Fruit fly (Drosophila melanogaster) whole organism, pupa: ENCODE data around the gene CG15373.
A peak's percentile ranks its signal among the peaks of the same experiment; 100 is the strongest.

ENCODE experiments used
- CG10348 ChIP-seq: fragments of 200-800 bp; sonication (Bioruptor generic); IDR thresholded peaks from 2 replicates; pipeline ENCODE4 v1.3.6; 2022; ENCODE audit warnings: missing biosample characterization, missing genetic modification characterization
- CG12605 ChIP-seq: fragments of 200-800 bp; sonication (Bioruptor generic); IDR thresholded peaks from 2 replicates; pipeline ENCODE4 v1.3.6; 2022; ENCODE audit warnings: missing biosample characterization, missing genetic modification characterization
- CG13204 ChIP-seq: fragments of 200-800 bp; sonication (Bioruptor generic); optimal IDR thresholded peaks from 2 replicates; lab custom pipeline; 2018; ENCODE audit warnings: missing biosample characterization, mild to moderate bottlenecking, missing genetic modification characterization, moderate library complexity
- CG14655 ChIP-seq: fragments of 200-800 bp; sonication (Bioruptor generic); optimal IDR thresholded peaks from 3 replicates; lab custom pipeline; 2017; ENCODE audit warnings: mild to moderate bottlenecking, missing biosample characterization, missing genetic modification reagents, missing genetic modification characterization
- CG15710 ChIP-seq: fragments of 200-800 bp; sonication (Bioruptor generic); optimal IDR thresholded peaks from 2 replicates; lab custom pipeline; 2018; ENCODE audit warnings: missing biosample characterization, mild to moderate bottlenecking, missing genetic modification characterization, moderate library complexity
- CG17806 ChIP-seq: fragments of 200-800 bp; sonication (Bioruptor generic); optimal IDR thresholded peaks from 2 replicates; lab custom pipeline; 2018; ENCODE audit warnings: missing biosample characterization, mild to moderate bottlenecking, missing genetic modification characterization, moderate library complexity
- CG32121 ChIP-seq: fragments of 200-800 bp; sonication (Bioruptor generic); IDR thresholded peaks from 2 replicates; pipeline ENCODE4 v1.3.6; 2022; ENCODE audit warnings: missing biosample characterization, missing genetic modification characterization
- CG34367 ChIP-seq: fragments of 200-800 bp; sonication (Bioruptor generic); optimal IDR thresholded peaks from 2 replicates; lab custom pipeline; 2018; ENCODE audit warnings: missing biosample characterization, mild to moderate bottlenecking, missing genetic modification characterization
- CG4496 ChIP-seq: fragments of 200-800 bp; sonication (Bioruptor generic); IDR thresholded peaks from 3 replicates; pipeline ENCODE4 v1.3.6; 2022; ENCODE audit warnings: missing biosample characterization, missing genetic modification characterization
- CG8159 ChIP-seq: fragments of 200-800 bp; sonication (Bioruptor generic); optimal IDR thresholded peaks from 3 replicates; lab custom pipeline; 2018; ENCODE audit warnings: missing biosample characterization, mild to moderate bottlenecking, missing genetic modification characterization, moderate library complexity
- CG8301 ChIP-seq: fragments of 200-800 bp; sonication (Bioruptor generic); optimal IDR thresholded peaks from 2 replicates; lab custom pipeline; 2018; ENCODE audit warnings: missing biosample characterization, mild to moderate bottlenecking, missing genetic modification characterization
- CG9948 ChIP-seq: fragments of 200-800 bp; sonication (Bioruptor generic); optimal IDR thresholded peaks from 2 replicates; lab custom pipeline; 2018; ENCODE audit warnings: missing biosample characterization, mild to moderate bottlenecking, missing genetic modification characterization, moderate library complexity
- D1 ChIP-seq: fragments of 200-800 bp; sonication (Bioruptor generic); optimal IDR thresholded peaks from 2 replicates; lab custom pipeline; 2018; ENCODE audit warnings: missing biosample characterization, mild to moderate bottlenecking, missing genetic modification characterization, moderate library complexity
- EcR ChIP-seq: fragments of 200-800 bp; sonication (Bioruptor generic); optimal IDR thresholded peaks from 3 replicates; lab custom pipeline; 2019; ENCODE audit warnings: missing biosample characterization, missing genetic modification characterization, mild to moderate bottlenecking, moderate library complexity, missing genetic modification reagents
- Ets98B ChIP-seq: fragments of 200-800 bp; sonication (Bioruptor generic); IDR thresholded peaks from 2 replicates; pipeline ENCODE4 v1.3.6; 2022; ENCODE audit warnings: missing biosample characterization, missing genetic modification characterization
- Pif1A ChIP-seq: fragments of 200-800 bp; sonication (Bioruptor generic); optimal IDR thresholded peaks from 3 replicates; lab custom pipeline; 2016; ENCODE audit warnings: missing biosample characterization, missing genetic modification characterization
- Pif1B ChIP-seq: fragments of 200-800 bp; sonication (Bioruptor generic); optimal IDR thresholded peaks from 3 replicates; lab custom pipeline; 2016; ENCODE audit warnings: missing biosample characterization, missing genetic modification characterization
- Snoo ChIP-seq: fragments of 200-800 bp; sonication (Bioruptor generic); optimal IDR thresholded peaks from 3 replicates; lab custom pipeline; 2017; ENCODE audit warnings: missing biosample characterization, mild to moderate bottlenecking, missing genetic modification characterization, inconsistent platforms
- fd96Ca ChIP-seq: fragments of 200-800 bp; sonication (Bioruptor generic); IDR thresholded peaks from 3 replicates; pipeline ENCODE4 v1.3.6; 2022; ENCODE audit warnings: missing biosample characterization, missing genetic modification characterization
- gl ChIP-seq: fragments of 200-800 bp; sonication (Bioruptor generic); optimal IDR thresholded peaks from 2 replicates; lab custom pipeline; 2018; ENCODE audit warnings: missing biosample characterization, mild to moderate bottlenecking, missing genetic modification characterization
- rn ChIP-seq: fragments of 200-800 bp; sonication (Bioruptor generic); IDR thresholded peaks from 2 replicates; pipeline ENCODE4 v1.3.6; 2022; ENCODE audit warnings: missing biosample characterization, missing genetic modification characterization

CG15373 gene

dm6 chrX:18088432-18088831 is 44.6 kb downstream of the CG15373 start, which contains the start of gene CG7536:
Gene CG7536, minus strand, starts transcription at chrX:18088532.
- TF ChIP-seq CG8159 (tag; lab: Kevin White, UChicago), result no peak

dm6 chrX:18090333-18090732 is 46.5 kb downstream of the CG15373 start, which contains the start of gene Swt1:
Gene Swt1, minus strand, starts transcription at chrX:18090509.
- TF ChIP-seq rn, result no peak
- no peak for TF ChIP-seq Snoo
- no peak for TF ChIP-seq gl (tag; lab: Kevin White, UChicago)
- TF ChIP-seq Pif1B (GFP tag; lab: Kevin White, UChicago), result no peak
- TF ChIP-seq CG15710 (tag; lab: Kevin White, UChicago), result no peak

dm6 chrX:18091159-18091676 is 47.4 kb downstream of the CG15373 start, which contains the start of gene scu:
Gene scu, plus strand, starts transcription at chrX:18091259.
- TF ChIP-seq D1 (tag; lab: Kevin White, UChicago) (no peak), CG9948 (tag; lab: Kevin White, UChicago) (peak; percentile 29), CG13204 (GFP tag; lab: Kevin White, UChicago) (peak; percentile 83), CG12605 (peak; percentile 81; the same call in 1 of the 2 replicates), CG8301 (peak; percentile 70), CG10348 (GFP tag; lab: Robert Waterston, UW) (no peak), rn (no peak), Pif1A (GFP tag; lab: Kevin White, UChicago) (peak; percentile 79), gl (tag; lab: Kevin White, UChicago) (peak; percentile 95), EcR (peak; percentile 42), CG8159 (tag; lab: Kevin White, UChicago) (peak; percentile 59), fd96Ca (GFP tag; lab: Robert Waterston, UW) (peak; percentile 55; the same call in 1 of the 3 replicates), Ets98B (GFP tag; lab: Robert Waterston, UW) (peak; percentile 67), CG34367 (tag; lab: Kevin White, UChicago) (peak; percentile 73), CG14655 (GFP tag; lab: Kevin White, UChicago) (peak; percentile 79), CG15710 (tag; lab: Kevin White, UChicago) (peak; percentile 37), Snoo (peak; percentile 58), CG4496 (GFP tag; lab: Robert Waterston, UW) (peak; percentile 79), Pif1B (GFP tag; lab: Kevin White, UChicago) (peak; percentile 83), CG17806 (tag; lab: Kevin White, UChicago) (peak; percentile 50), CG32121 (peak; percentile 52; the same call in 1 of the 2 replicates)

dm6 chrX:18092126-18092525 is 48.3 kb downstream of the CG15373 start:
- TF ChIP-seq CG34367 (tag; lab: Kevin White, UChicago) (no peak), CG32121 (no peak), CG10348 (GFP tag; lab: Robert Waterston, UW) (no peak), CG12605 (no peak), CG9948 (tag; lab: Kevin White, UChicago) (no peak), D1 (tag; lab: Kevin White, UChicago) (no peak), CG8301 (no peak), Ets98B (GFP tag; lab: Robert Waterston, UW) (no peak)

dm6 chrX:18092810-18093222 is 49.0 kb downstream of the CG15373 start, which contains the start of gene RhoGAP16F:
Gene RhoGAP16F, plus strand, starts transcription at chrX:18093145.
- TF ChIP-seq CG32121, result peak; percentile 77
- peak; percentile 74 for TF ChIP-seq CG14655 (GFP tag; lab: Kevin White, UChicago)
- peak; percentile 66 for TF ChIP-seq Ets98B (GFP tag; lab: Robert Waterston, UW)
- TF ChIP-seq Pif1B (GFP tag; lab: Kevin White, UChicago), result peak; percentile 61
- peak; percentile 70 for TF ChIP-seq CG17806 (tag; lab: Kevin White, UChicago)
- TF ChIP-seq CG8301, result peak; percentile 77
- no peak for TF ChIP-seq CG10348 (GFP tag; lab: Robert Waterston, UW)
- peak; percentile 72 for TF ChIP-seq CG34367 (tag; lab: Kevin White, UChicago)
- peak; percentile 70 for TF ChIP-seq fd96Ca (GFP tag; lab: Robert Waterston, UW)
- peak; percentile 77 for TF ChIP-seq Snoo
- peak; percentile 13 for TF ChIP-seq gl (tag; lab: Kevin White, UChicago)
- peak; percentile 77 for TF ChIP-seq CG15710 (tag; lab: Kevin White, UChicago)
- TF ChIP-seq CG9948 (tag; lab: Kevin White, UChicago), result peak; percentile 66
- no peak for TF ChIP-seq EcR
- peak; percentile 76 for TF ChIP-seq CG4496 (GFP tag; lab: Robert Waterston, UW)
- no peak for TF ChIP-seq rn
- TF ChIP-seq CG8159 (tag; lab: Kevin White, UChicago), result peak; percentile 78
- TF ChIP-seq Pif1A (GFP tag; lab: Kevin White, UChicago), result peak; percentile 76
- TF ChIP-seq CG12605, result peak; percentile 77
- TF ChIP-seq CG13204 (GFP tag; lab: Kevin White, UChicago), result no peak

dm6 chrX:18094130-18094529 is 50.3 kb downstream of the CG15373 start:
- peak; percentile 12 for TF ChIP-seq EcR
- TF ChIP-seq Pif1A (GFP tag; lab: Kevin White, UChicago), result no peak
- TF ChIP-seq, all 21 proteins: peak for 1
